Fruit fly (Drosophila melanogaster): ENCODE data around the gene AstA-R1.

- TF ChIP-seq salr (GFP tag; optimal IDR thresholded peaks at IDR 0.05) (no peak), CG16779 (tag; optimal IDR thresholded peaks at IDR 0.05) (no peak), Eip75B (GFP tag; optimal IDR thresholded peaks at IDR 0.05) (no peak), Met (GFP tag; optimal IDR thresholded peaks at IDR 0.05) (no peak), Blimp-1 (GFP tag; optimal IDR thresholded peaks at IDR 0.05) (no peak), lz (GFP tag; optimal IDR thresholded peaks at IDR 0.05) (no peak), CG4318 (GFP tag; optimal IDR thresholded peaks at IDR 0.05) (no peak), CG3032 (tag; optimal IDR thresholded peaks at IDR 0.05) (no peak), CG9139 (GFP tag; optimal IDR thresholded peaks at IDR 0.05) (no peak), CG11762 (GFP tag; optimal IDR thresholded peaks at IDR 0.05; ENCODE audit: insufficient read depth) (no peak), Sox15 (GFP tag; optimal IDR thresholded peaks at IDR 0.05) (no peak)
Observed at dm6 chrX:3688576-3688975, 114.2 kb downstream of the AstA-R1 start.

Measured in whole organism, prepupa.